Fruit fly (Drosophila melanogaster) whole organism, embryonic: Measurements from ENCODE around the gene heix.

Experiments used
- Aef1 ChIP-seq: fragments of 200-800 bp; sonication (Bioruptor generic); IDR thresholded peaks from 3 replicates; pipeline ENCODE4 v1.3.6; 2022; ENCODE audit warnings: missing biosample characterization, missing genetic modification characterization
- H15 ChIP-seq: fragments of 200-800 bp; sonication (Bioruptor generic); IDR thresholded peaks from 3 replicates; pipeline ENCODE4 v1.3.6; 2022; ENCODE audit warnings: missing biosample characterization, missing genetic modification characterization

DNA sequence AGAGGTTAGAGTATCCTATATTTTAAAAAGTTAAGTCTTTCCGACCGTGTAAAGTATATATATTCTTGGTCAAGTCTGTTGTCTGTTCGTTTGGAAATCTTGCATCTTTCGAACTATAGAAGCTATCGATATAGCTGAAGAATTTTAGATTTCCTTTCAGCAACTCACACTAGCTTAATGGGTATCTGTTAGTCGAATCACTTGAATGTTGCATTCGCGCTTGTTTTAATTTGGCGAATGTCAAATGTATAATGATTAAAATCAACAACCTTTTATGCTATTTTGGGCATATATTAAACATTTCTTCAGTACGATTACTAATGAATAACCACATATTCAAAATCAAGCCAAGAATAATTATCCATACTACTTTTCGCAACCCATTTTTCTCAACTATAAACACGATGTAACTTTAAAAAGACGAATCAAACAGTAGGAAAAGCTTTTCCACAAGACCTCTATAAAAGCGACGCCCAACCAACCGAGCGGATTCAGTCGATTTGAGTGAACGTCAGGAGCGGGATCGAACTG lies 5.9 kb downstream of the heix start, which contains the start of gene Cyp303a1:
- TF ChIP-seq H15 (GFP tag; lab: Robert Waterston, UW) = no peak
- TF ChIP-seq Aef1 = no peak
